Worm (Caenorhabditis elegans) whole organism, L1 larva: ENCODE measurements around the gene hsp-12.3.

Experiments used
- F16B12.6 ChIP-seq: fragments of 150-350 bp; optimal IDR thresholded peaks from 2 replicates; lab custom pipeline; 2014; ENCODE audit warnings: missing biosample characterization, missing genetic modification characterization
- aha-1 ChIP-seq: fragments of 150-350 bp; optimal IDR thresholded peaks from 2 replicates; lab custom pipeline; 2014; ENCODE audit warnings: missing biosample characterization, missing genetic modification characterization
- blmp-1 ChIP-seq: fragments of 150-350 bp; optimal IDR thresholded peaks from 2 replicates; lab custom pipeline; 2014; ENCODE audit warnings: missing biosample characterization, missing genetic modification characterization
- ceh-88 ChIP-seq: fragments of 200-800 bp; sonication (Bioruptor generic); IDR thresholded peaks from 2 replicates; pipeline ENCODE4 v1.3.6; 2022; ENCODE audit warnings: missing genetic modification characterization, missing compliant biosample characterization
- ceh-90 ChIP-seq: sonication (generic microtip); optimal IDR thresholded peaks from 2 replicates; lab custom pipeline; 2016; ENCODE audit warnings: missing genetic modification characterization, missing compliant biosample characterization
- ces-1 ChIP-seq: fragments of 150-350 bp; optimal IDR thresholded peaks from 2 replicates; lab custom pipeline; 2014; ENCODE audit warnings: missing biosample characterization, missing genetic modification reagents, missing genetic modification characterization
- dsc-1 ChIP-seq: sonication (generic microtip); optimal IDR thresholded peaks from 2 replicates; lab custom pipeline; 2016; ENCODE audit warnings: mild to moderate bottlenecking, missing genetic modification characterization, missing compliant biosample characterization
- efl-1 ChIP-seq, 4 experiments: fragments of 150-350 bp; optimal IDR thresholded peaks in 3 of 4; peaks in 1 of 4; 1 replicate in 1 of 4; 2 replicates in 3 of 4; lab custom pipeline; 2014; ENCODE audit warnings: missing biosample characterization in 2 of 4, missing genetic modification characterization in 2 of 4, missing genetic modification reagents in 2 of 4
- efl-3 ChIP-seq: fragments of 200-800 bp; sonication (Bioruptor generic); optimal IDR thresholded peaks from 2 replicates; lab custom pipeline; 2018; ENCODE audit warnings: mild to moderate bottlenecking, missing genetic modification characterization, missing compliant biosample characterization
- ets-5 ChIP-seq: fragments of 200-800 bp; sonication (Bioruptor generic); IDR thresholded peaks from 2 replicates; pipeline ENCODE4 v1.3.6; 2022; ENCODE audit warnings: missing genetic modification characterization, missing compliant biosample characterization
- fkh-10 ChIP-seq: sonication (generic microtip); optimal IDR thresholded peaks from 2 replicates; lab custom pipeline; 2017; ENCODE audit warnings: missing biosample characterization, missing genetic modification reagents, missing genetic modification characterization
- fos-1 ChIP-seq: fragments of 150-350 bp; optimal IDR thresholded peaks from 2 replicates; lab custom pipeline; 2014; ENCODE audit warnings: missing biosample characterization, missing genetic modification characterization
- grh-1 ChIP-seq: fragments of 200-800 bp; sonication (Bioruptor generic); IDR thresholded peaks from 2 replicates; pipeline ENCODE4 v1.3.6; 2022; ENCODE audit warnings: missing genetic modification reagents, missing genetic modification characterization, missing compliant biosample characterization
- isw-1 ChIP-seq: fragments of 200-800 bp; sonication (Bioruptor generic); IDR thresholded peaks from 2 replicates; pipeline ENCODE4 v1.3.6; 2022; ENCODE audit warnings: missing genetic modification characterization, missing compliant biosample characterization
- lin-13 ChIP-seq: fragments of 150-350 bp; optimal IDR thresholded peaks from 2 replicates; lab custom pipeline; 2014; ENCODE audit warnings: missing biosample characterization, missing genetic modification reagents, missing genetic modification characterization
- lin-14 ChIP-seq: fragments of 200-800 bp; sonication (Bioruptor generic); optimal IDR thresholded peaks from 2 replicates; lab custom pipeline; 2018; ENCODE audit warnings: mild to moderate bottlenecking, missing genetic modification characterization, moderate library complexity, missing compliant biosample characterization
- lin-15B ChIP-seq: fragments of 150-350 bp; sonication (generic microtip); optimal IDR thresholded peaks from 3 replicates; lab custom pipeline; 2014; ENCODE audit warnings: missing biosample characterization, missing genetic modification characterization
- lin-39 ChIP-seq: fragments of 150-350 bp; optimal IDR thresholded peaks from 2 replicates; lab custom pipeline; 2014; ENCODE audit warnings: missing biosample characterization, missing genetic modification reagents, missing genetic modification characterization
- lsy-2 ChIP-seq, 2 experiments: fragments of 150-350 bp; optimal IDR thresholded peaks; 2 replicates each; lab custom pipeline; 2014; ENCODE audit warnings: missing biosample characterization in 2 of 2, missing genetic modification characterization in 2 of 2
- mab-9 ChIP-seq: fragments of 200-800 bp; sonication (Bioruptor generic); IDR thresholded peaks from 2 replicates; pipeline ENCODE4 v1.3.6; 2022; ENCODE audit warnings: missing genetic modification reagents, missing genetic modification characterization, missing compliant biosample characterization
- mdl-1 ChIP-seq, 2 experiments: fragments of 150-350 bp; optimal IDR thresholded peaks; 2 replicates each; lab custom pipeline; 2014 to 2017; ENCODE audit warnings: missing biosample characterization in 2 of 2, missing genetic modification characterization in 2 of 2, inconsistent platforms in 1 of 2
- mef-2 ChIP-seq: fragments of 150-350 bp; optimal IDR thresholded peaks from 2 replicates; lab custom pipeline; 2014; ENCODE audit warnings: missing biosample characterization, missing genetic modification characterization
- nhr-12 ChIP-seq: sonication (generic microtip); optimal IDR thresholded peaks from 2 replicates; lab custom pipeline; 2017; ENCODE audit warnings: missing biosample characterization, missing genetic modification characterization
- nhr-19 ChIP-seq: fragments of 200-800 bp; sonication (Bioruptor generic); conservative IDR thresholded peaks from 2 replicates; pipeline ENCODE4 v1.3.6; 2022; ENCODE audit warnings: missing genetic modification characterization, missing compliant biosample characterization
- nhr-20 ChIP-seq: sonication (generic microtip); optimal IDR thresholded peaks from 2 replicates; lab custom pipeline; 2016; ENCODE audit warnings: mild to moderate bottlenecking, missing genetic modification characterization, missing compliant biosample characterization
- nhr-28 ChIP-seq: fragments of 150-350 bp; optimal IDR thresholded peaks from 2 replicates; lab custom pipeline; 2014; ENCODE audit warnings: missing biosample characterization, missing genetic modification characterization
- nhr-47 ChIP-seq: sonication (generic microtip); optimal IDR thresholded peaks from 2 replicates; lab custom pipeline; 2016; ENCODE audit warnings: mild to moderate bottlenecking, missing genetic modification characterization, moderate library complexity, missing compliant biosample characterization
- nhr-76 ChIP-seq: sonication (generic microtip); optimal IDR thresholded peaks from 2 replicates; lab custom pipeline; 2017; ENCODE audit warnings: missing biosample characterization, missing genetic modification characterization
- nhr-84 ChIP-seq: sonication (generic microtip); optimal IDR thresholded peaks from 2 replicates; lab custom pipeline; 2017; ENCODE audit warnings: missing biosample characterization, missing genetic modification characterization
- nhr-85 ChIP-seq: sonication (generic microtip); peaks from one replicate; lab custom pipeline; 2016; ENCODE audit warnings: missing genetic modification characterization, inconsistent platforms, missing compliant biosample characterization
- nhr-90 ChIP-seq: sonication (generic microtip); optimal IDR thresholded peaks from 2 replicates; lab custom pipeline; 2016; ENCODE audit warnings: mild to moderate bottlenecking, missing genetic modification characterization, missing compliant biosample characterization; ENCODE audit not compliant: poor library complexity
- pax-3 ChIP-seq: fragments of 200-800 bp; sonication (Bioruptor generic); optimal IDR thresholded peaks from 2 replicates; lab custom pipeline; 2018; ENCODE audit warnings: mild to moderate bottlenecking, missing genetic modification characterization, moderate library complexity, missing compliant biosample characterization
- rnt-1 ChIP-seq: sonication (generic microtip); optimal IDR thresholded peaks from 2 replicates; lab custom pipeline; 2016; ENCODE audit warnings: mild to moderate bottlenecking, missing genetic modification characterization, moderate library complexity, missing compliant biosample characterization
- snpc-4 ChIP-seq: fragments of 150-350 bp; optimal IDR thresholded peaks from 2 replicates; lab custom pipeline; 2014; ENCODE audit warnings: missing biosample characterization, missing genetic modification characterization
- snu-23 ChIP-seq: sonication (generic microtip); optimal IDR thresholded peaks from 2 replicates; lab custom pipeline; 2016; ENCODE audit warnings: missing genetic modification characterization, missing compliant biosample characterization
- unc-30 ChIP-seq: sonication (generic microtip); optimal IDR thresholded peaks from 2 replicates; lab custom pipeline; 2017; ENCODE audit warnings: missing biosample characterization, missing genetic modification characterization
- unc-98 ChIP-seq: fragments of 200-800 bp; sonication (Bioruptor generic); IDR thresholded peaks from 2 replicates; pipeline ENCODE4 v1.3.6; 2022; ENCODE audit warnings: missing genetic modification characterization, missing compliant biosample characterization
- vab-15 ChIP-seq: sonication (generic microtip); optimal IDR thresholded peaks from 2 replicates; lab custom pipeline; 2017; ENCODE audit warnings: missing genotype, mild to moderate bottlenecking, missing genetic modification characterization, missing compliant biosample characterization
- xbp-1 ChIP-seq: sonication (generic microtip); optimal IDR thresholded peaks from 2 replicates; lab custom pipeline; 2016; ENCODE audit warnings: missing genetic modification characterization, missing compliant biosample characterization
- zag-1 ChIP-seq: fragments of 150-350 bp; optimal IDR thresholded peaks from 2 replicates; lab custom pipeline; 2014; ENCODE audit warnings: missing biosample characterization, missing genetic modification characterization
- ztf-11 ChIP-seq, 2 experiments: sonication (generic microtip); optimal IDR thresholded peaks; 2 replicates each; lab custom pipeline; 2016 to 2017; ENCODE audit warnings: missing genetic modification characterization in 2 of 2, missing biosample characterization in 1 of 2, missing compliant biosample characterization in 1 of 2

The hsp-12.3 gene

ce11 chrIV:9450375-9450774 lies 5.1 kb upstream of the hsp-12.3 start, which contains the start of gene cpin-1:
cpin-1 (plus strand) TSS chrIV:9450675.
- TF ChIP-seq efl-1 (optimal IDR thresholded peaks at IDR 0.05; lab: Kevin White, UChicago) = no peak
- TF ChIP-seq efl-1 (GFP tag; optimal IDR thresholded peaks at IDR 0.05 in 1 of 2; lab: Kevin White, UChicago) = peak in 1 of 2 experiments; percentile 89
- peak; percentile 18 for TF ChIP-seq blmp-1 (tag; lab: Kevin White, UChicago)
- no peak for TF ChIP-seq zag-1
- no peak for TF ChIP-seq rnt-1 (tag; lab: Kevin White, UChicago)

ce11 chrIV:9447209-9447608 lies 1.9 kb upstream of the hsp-12.3 start, which contains the start of gene hsp-12.6:
hsp-12.6 (minus strand) TSS chrIV:9447228.
- TF ChIP-seq mab-9 (GFP tag; lab: Robert Waterston, UW) (no peak), ztf-11 (tag; optimal IDR thresholded peaks at IDR 0.05; lab: Kevin White, UChicago) (no peak), ces-1 (GFP tag; lab: Kevin White, UChicago) (no peak), nhr-47 (tag; lab: Kevin White, UChicago) (no peak), nhr-85 (tag; lab: Kevin White, UChicago) (no peak), F16B12.6 (tag; lab: Kevin White, UChicago) (no peak), nhr-12 (tag; lab: Kevin White, UChicago) (no peak), nhr-90 (no peak), lin-13 (GFP tag; lab: Kevin White, UChicago) (no peak), efl-1 (optimal IDR thresholded peaks at IDR 0.05; lab: Kevin White, UChicago) (no peak), efl-1 (GFP tag; optimal IDR thresholded peaks at IDR 0.05 in 1 of 2; lab: Kevin White, UChicago) (peak in 1 of 2 experiments; percentile 88), aha-1 (tag; lab: Kevin White, UChicago) (no peak), pax-3 (tag; lab: Kevin White, UChicago) (no peak), lsy-2 (tag; optimal IDR thresholded peaks at IDR 0.05; lab: Kevin White, UChicago) (peak; percentile 17 to 75), efl-3 (GFP tag; lab: Kevin White, UChicago) (no peak), nhr-20 (tag; lab: Kevin White, UChicago) (no peak), ceh-88 (GFP tag; lab: Robert Waterston, UW) (no peak), nhr-84 (tag; lab: Kevin White, UChicago) (no peak), unc-98 (GFP tag; lab: Robert Waterston, UW) (no peak), rnt-1 (tag; lab: Kevin White, UChicago) (peak; percentile 52), grh-1 (GFP tag; lab: Robert Waterston, UW) (no peak), lin-15B (tag; lab: Kevin White, UChicago) (no peak), dsc-1 (tag; lab: Kevin White, UChicago) (peak; percentile 63), fkh-10 (GFP tag; lab: Kevin White, UChicago) (no peak), nhr-19 (peak; percentile 27; the same call in 1 of the 2 replicates), ceh-90 (tag; lab: Kevin White, UChicago) (no peak), unc-30 (no peak), nhr-76 (tag; lab: Kevin White, UChicago) (no peak), mdl-1 (tag; optimal IDR thresholded peaks at IDR 0.05; lab: Kevin White, UChicago) (peak in 1 of 2 experiments; percentile 31), lin-14 (peak; percentile 79), ets-5 (GFP tag; lab: Robert Waterston, UW) (no peak), nhr-28 (tag; lab: Kevin White, UChicago) (no peak), vab-15 (tag; lab: Kevin White, UChicago) (no peak), isw-1 (GFP tag; lab: Robert Waterston, UW) (no peak), xbp-1 (tag; lab: Kevin White, UChicago) (no peak), mef-2 (tag; lab: Kevin White, UChicago) (peak; percentile 19), lin-39 (tag; lab: Kevin White, UChicago) (no peak), snpc-4 (peak; percentile 54), fos-1 (tag; lab: Kevin White, UChicago) (no peak), snu-23 (GFP tag; lab: Kevin White, UChicago) (peak; percentile 27)
